Fruit fly (Drosophila melanogaster) whole organism, embryonic: ENCODE data around the gene Tsp68C.

Source experiments
- ATbp ChIP-seq: fragments of 200-800 bp; sonication (Bioruptor generic); optimal IDR thresholded peaks from 2 replicates; lab custom pipeline; 2017; ENCODE audit warnings: missing biosample characterization, mild to moderate bottlenecking, missing genetic modification characterization, missing genetic modification reagents
- Atf3 ChIP-seq: fragments of 200-800 bp; sonication (Bioruptor generic); optimal IDR thresholded peaks from 3 replicates; lab custom pipeline; 2016; ENCODE audit warnings: missing biosample characterization, missing genetic modification characterization
- BEAF-32 ChIP-seq: fragments of 200-800 bp; sonication (Bioruptor generic); optimal IDR thresholded peaks from 3 replicates; lab custom pipeline; 2017; ENCODE audit warnings: missing biosample characterization, missing genetic modification characterization, mild to moderate bottlenecking, moderate library complexity, missing genetic modification reagents
- C15 ChIP-seq: fragments of 200-800 bp; sonication (Bioruptor generic); IDR thresholded peaks from 3 replicates; pipeline ENCODE4 v1.3.6; 2022; ENCODE audit warnings: missing biosample characterization, missing genetic modification characterization
- CG11247 ChIP-seq: fragments of 200-800 bp; sonication (Bioruptor generic); IDR thresholded peaks from 2 replicates; pipeline ENCODE4 v1.3.6; 2022; ENCODE audit warnings: missing biosample characterization, missing genetic modification characterization
- CG11723 ChIP-seq: fragments of 200-800 bp; sonication (Bioruptor generic); optimal IDR thresholded peaks from 2 replicates; lab custom pipeline; 2017; ENCODE audit warnings: missing biosample characterization, mild to moderate bottlenecking, missing genetic modification characterization
- CG12219 ChIP-seq: fragments of 200-800 bp; sonication (Bioruptor generic); optimal IDR thresholded peaks from 3 replicates; lab custom pipeline; 2018; ENCODE audit warnings: missing biosample characterization, mild to moderate bottlenecking, missing genetic modification characterization
- CG12299 ChIP-seq: fragments of 200-800 bp; sonication (Bioruptor generic); optimal IDR thresholded peaks from 2 replicates; lab custom pipeline; 2018; ENCODE audit warnings: missing biosample characterization, mild to moderate bottlenecking, missing genetic modification characterization
- CG13775 ChIP-seq: fragments of 200-800 bp; sonication (Bioruptor generic); optimal IDR thresholded peaks from 3 replicates; lab custom pipeline; 2017; ENCODE audit warnings: missing biosample characterization, mild to moderate bottlenecking, missing genetic modification characterization
- CG15479 ChIP-seq: fragments of 200-800 bp; sonication (Bioruptor generic); optimal IDR thresholded peaks from 3 replicates; lab custom pipeline; 2019; ENCODE audit warnings: missing biosample characterization, mild to moderate bottlenecking, missing genetic modification characterization, moderate library complexity
- CG16863 ChIP-seq: fragments of 200-800 bp; sonication (Bioruptor generic); optimal IDR thresholded peaks from 3 replicates; lab custom pipeline; 2016; ENCODE audit warnings: missing biosample characterization, missing genetic modification characterization
- CG18011 ChIP-seq: fragments of 200-800 bp; sonication (Bioruptor generic); optimal IDR thresholded peaks from 2 replicates; lab custom pipeline; 2017; ENCODE audit warnings: missing biosample characterization, missing genetic modification characterization, mild to moderate bottlenecking, moderate library complexity, missing genotype
- CG3838 ChIP-seq: fragments of 200-800 bp; sonication (Bioruptor generic); optimal IDR thresholded peaks from 3 replicates; lab custom pipeline; 2016; ENCODE audit warnings: missing biosample characterization, missing genetic modification characterization
- CG4328 ChIP-seq: fragments of 200-800 bp; sonication (Bioruptor generic); optimal IDR thresholded peaks from 3 replicates; lab custom pipeline; 2017; ENCODE audit warnings: missing biosample characterization, missing genetic modification reagents, missing genetic modification characterization
- CG5953 ChIP-seq: fragments of 200-800 bp; sonication (Bioruptor generic); IDR thresholded peaks from 2 replicates; pipeline ENCODE4 v1.3.6; 2022; ENCODE audit warnings: missing biosample characterization, missing genetic modification characterization
- CG8281 ChIP-seq: fragments of 200-800 bp; sonication (Bioruptor generic); optimal IDR thresholded peaks from 2 replicates; lab custom pipeline; 2018; ENCODE audit warnings: missing biosample characterization, mild to moderate bottlenecking, missing genetic modification characterization, moderate library complexity
- Dref ChIP-seq: fragments of 200-800 bp; sonication (Bioruptor generic); IDR thresholded peaks from 2 replicates; pipeline ENCODE4 v1.3.6; 2022; ENCODE audit warnings: missing biosample characterization, missing genetic modification characterization
- Drgx ChIP-seq: fragments of 200-800 bp; sonication (Bioruptor generic); IDR thresholded peaks from 2 replicates; pipeline ENCODE4 v1.3.6; 2022; ENCODE audit warnings: missing biosample characterization, missing genetic modification characterization
- Ets97D ChIP-seq: fragments of 200-800 bp; sonication (Bioruptor generic); optimal IDR thresholded peaks from 3 replicates; lab custom pipeline; 2016; ENCODE audit warnings: missing biosample characterization, missing genetic modification characterization
- Hmr ChIP-seq: fragments of 200-800 bp; sonication (Bioruptor generic); optimal IDR thresholded peaks from 3 replicates; lab custom pipeline; 2017; ENCODE audit warnings: mild to moderate bottlenecking, missing biosample characterization, missing genetic modification reagents, missing genetic modification characterization
- Meics ChIP-seq: fragments of 200-800 bp; sonication (Bioruptor generic); optimal IDR thresholded peaks from 2 replicates; lab custom pipeline; 2017; ENCODE audit warnings: missing biosample characterization, mild to moderate bottlenecking, missing genetic modification characterization
- NfI ChIP-seq: fragments of 200-800 bp; sonication (Bioruptor generic); optimal IDR thresholded peaks from 3 replicates; lab custom pipeline; 2018; ENCODE audit warnings: missing biosample characterization, mild to moderate bottlenecking, missing genetic modification characterization, moderate library complexity
- Pdp1 ChIP-seq, 2 experiments: fragments of 200-800 bp; sonication (Bioruptor generic); optimal IDR thresholded peaks; 3 replicates each; lab custom pipeline; 2016; ENCODE audit warnings: missing biosample characterization in 2 of 2, missing genetic modification characterization in 2 of 2, mild to moderate bottlenecking in 1 of 2, moderate library complexity in 1 of 2
- Rfx ChIP-seq: fragments of 200-800 bp; sonication (Bioruptor generic); IDR thresholded peaks from 2 replicates; pipeline ENCODE4 v1.3.6; 2022; ENCODE audit warnings: missing biosample characterization, missing genetic modification characterization
- Rx ChIP-seq: fragments of 200-800 bp; sonication (Bioruptor generic); IDR thresholded peaks from 2 replicates; pipeline ENCODE4 v1.3.6; 2022; ENCODE audit warnings: missing biosample characterization, missing genetic modification characterization
- Xrp1 ChIP-seq: fragments of 200-800 bp; sonication (Bioruptor generic); IDR thresholded peaks from 2 replicates; pipeline ENCODE4 v1.3.6; 2022; ENCODE audit warnings: missing biosample characterization, missing genetic modification characterization
- abd-A ChIP-seq: fragments of 200-800 bp; sonication (Bioruptor generic); optimal IDR thresholded peaks from 3 replicates; lab custom pipeline; 2019; ENCODE audit warnings: missing biosample characterization, mild to moderate bottlenecking, missing genetic modification characterization, moderate library complexity
- al ChIP-seq: fragments of 200-800 bp; sonication (Bioruptor generic); IDR thresholded peaks from 2 replicates; pipeline ENCODE4 v1.3.6; 2022; ENCODE audit warnings: missing biosample characterization, missing genetic modification characterization
- cas ChIP-seq: fragments of 200-800 bp; sonication (Bioruptor generic); IDR thresholded peaks from 2 replicates; pipeline ENCODE4 v1.3.6; 2022; ENCODE audit warnings: missing biosample characterization, missing genetic modification characterization
- crp ChIP-seq, 2 experiments: fragments of 200-800 bp; sonication (Bioruptor generic); optimal IDR thresholded peaks; 2 replicates in 1 of 2; 3 replicates in 1 of 2; lab custom pipeline; 2017; ENCODE audit warnings: missing biosample characterization in 2 of 2, missing genetic modification characterization in 2 of 2, mild to moderate bottlenecking in 1 of 2, moderate library complexity in 1 of 2
- cwo ChIP-seq: fragments of 200-800 bp; sonication (Bioruptor generic); optimal IDR thresholded peaks from 3 replicates; lab custom pipeline; 2017; ENCODE audit warnings: missing biosample characterization, missing genetic modification characterization, mild to moderate bottlenecking, moderate library complexity, missing genetic modification reagents
- en ChIP-seq: fragments of 200-800 bp; sonication (Bioruptor generic); optimal IDR thresholded peaks from 2 replicates; lab custom pipeline; 2016; ENCODE audit warnings: missing biosample characterization, missing genetic modification characterization
- fu2 ChIP-seq: fragments of 200-800 bp; sonication (Bioruptor generic); optimal IDR thresholded peaks from 2 replicates; lab custom pipeline; 2016; ENCODE audit warnings: missing biosample characterization, missing genetic modification characterization
- gro ChIP-seq: fragments of 200-800 bp; sonication (Bioruptor generic); optimal IDR thresholded peaks from 2 replicates; lab custom pipeline; 2016; ENCODE audit warnings: missing biosample characterization, missing genetic modification characterization
- gsb ChIP-seq: fragments of 200-800 bp; sonication (Bioruptor generic); IDR thresholded peaks from 2 replicates; pipeline ENCODE4 v1.3.6; 2022; ENCODE audit warnings: missing biosample characterization, missing genetic modification characterization
- gsb-n ChIP-seq: fragments of 200-800 bp; sonication (Bioruptor generic); optimal IDR thresholded peaks from 3 replicates; lab custom pipeline; 2018; ENCODE audit warnings: missing biosample characterization, mild to moderate bottlenecking, missing genetic modification characterization
- gt ChIP-seq: fragments of 200-800 bp; sonication (Bioruptor generic); IDR thresholded peaks from 2 replicates; pipeline ENCODE4 v1.3.6; 2022; ENCODE audit warnings: missing biosample characterization, missing genetic modification characterization
- hkb ChIP-seq, 2 experiments: fragments of 200-800 bp in 1 of 2; fragments of >200 bp in 1 of 2; sonication (Bioruptor generic) in 1 of 2; IDR thresholded peaks in 1 of 2; optimal IDR thresholded peaks in 1 of 2; 2 replicates each; pipeline versions ENCODE4 v1.3.6 to Lab custom; 2017 to 2022; ENCODE audit warnings: missing biosample characterization in 1 of 2, missing genetic modification characterization in 1 of 2
- jumu ChIP-seq: fragments of 200-800 bp; sonication (Bioruptor generic); optimal IDR thresholded peaks from 3 replicates; lab custom pipeline; 2016; ENCODE audit warnings: missing biosample characterization, missing genetic modification characterization
- lola ChIP-seq, 3 experiments: fragments of >200 bp in 2 of 3; fragments of 200-800 bp in 1 of 3; sonication (Bioruptor generic) in 1 of 3; optimal IDR thresholded peaks; 2 replicates each; lab custom pipeline; 2017 to 2019; ENCODE audit warnings: missing biosample characterization in 3 of 3, missing genetic modification characterization in 3 of 3, mild to moderate bottlenecking in 1 of 3, moderate library complexity in 1 of 3
- nmo ChIP-seq: fragments of 200-800 bp; sonication (Bioruptor generic); optimal IDR thresholded peaks from 2 replicates; lab custom pipeline; 2018; ENCODE audit warnings: missing biosample characterization, mild to moderate bottlenecking, missing genetic modification characterization, moderate library complexity
- pnt ChIP-seq: fragments of 200-800 bp; sonication (Bioruptor generic); optimal IDR thresholded peaks from 3 replicates; lab custom pipeline; 2016; ENCODE audit warnings: missing biosample characterization, missing genetic modification characterization
- pros ChIP-seq: fragments of 200-800 bp; sonication (Bioruptor generic); optimal IDR thresholded peaks from 3 replicates; lab custom pipeline; 2019; ENCODE audit warnings: missing biosample characterization, mild to moderate bottlenecking, missing genetic modification characterization, moderate library complexity
- scrt ChIP-seq: fragments of 200-800 bp; sonication (Bioruptor generic); optimal IDR thresholded peaks from 2 replicates; lab custom pipeline; 2018; ENCODE audit warnings: missing biosample characterization, mild to moderate bottlenecking, missing genetic modification characterization, moderate library complexity
- slou ChIP-seq: fragments of 200-800 bp; sonication (Bioruptor generic); optimal IDR thresholded peaks from 3 replicates; lab custom pipeline; 2016; ENCODE audit warnings: missing biosample characterization, missing genetic modification characterization
- sr ChIP-seq: fragments of 200-800 bp; sonication (Bioruptor generic); IDR thresholded peaks from 3 replicates; pipeline ENCODE4 v1.3.6; 2022; ENCODE audit warnings: missing biosample characterization, missing genetic modification characterization
- stwl ChIP-seq: fragments of 200-800 bp; sonication (Bioruptor generic); optimal IDR thresholded peaks from 3 replicates; lab custom pipeline; 2018; ENCODE audit warnings: missing biosample characterization, mild to moderate bottlenecking, missing genetic modification characterization, moderate library complexity
- tin ChIP-seq: fragments of 200-800 bp; sonication (Bioruptor generic); optimal IDR thresholded peaks from 3 replicates; lab custom pipeline; 2016; ENCODE audit warnings: missing biosample characterization, missing genetic modification characterization
- tx ChIP-seq: fragments of 200-800 bp; sonication (Bioruptor generic); optimal IDR thresholded peaks from 2 replicates; lab custom pipeline; 2016; ENCODE audit warnings: missing biosample characterization, missing genetic modification characterization
- vvl ChIP-seq: fragments of 200-800 bp; sonication (Bioruptor generic); IDR thresholded peaks from 2 replicates; pipeline ENCODE4 v1.3.6; 2022; ENCODE audit warnings: missing biosample characterization, missing genetic modification characterization
- z ChIP-seq: fragments of 200-800 bp; sonication (Bioruptor generic); IDR thresholded peaks from 3 replicates; pipeline ENCODE4 v1.3.6; 2022; ENCODE audit warnings: missing biosample characterization, missing genetic modification characterization

Gene Tsp68C

dm6 chr3L:13845292-13845691, 1.8 kb downstream of the Tsp68C start (continued):
- no peak for TF ChIP-seq en (GFP tag; lab: Kevin White, UChicago)
- no peak for TF ChIP-seq CG16863 (GFP tag; lab: Kevin White, UChicago)
- TF ChIP-seq lola (GFP tag; optimal IDR thresholded peaks at IDR 0.05; lab: Kevin White, UChicago) = no peak
- no peak for TF ChIP-seq abd-A (tag; lab: Kevin White, UChicago)
- no peak for TF ChIP-seq CG12299 (tag; lab: Kevin White, UChicago)
- TF ChIP-seq CG11247 (GFP tag; lab: Robert Waterston, UW) = no peak
- peak; percentile 72; the same call in 1 of the 2 replicates for TF ChIP-seq Rfx (GFP tag; lab: Robert Waterston, UW)
- no peak for TF ChIP-seq Meics (GFP tag; lab: Kevin White, UChicago)
- peak; percentile 99 for TF ChIP-seq stwl
- TF ChIP-seq scrt (GFP tag; lab: Kevin White, UChicago) = no peak
- TF ChIP-seq CG12219 (GFP tag; lab: Kevin White, UChicago) = no peak
- TF ChIP-seq NfI (GFP tag; lab: Kevin White, UChicago) = no peak
- no peak for TF ChIP-seq z
- TF ChIP-seq Rx (GFP tag; lab: Robert Waterston, UW) = 0 out of 2 replicates have a peak, but pooled peaks have one; percentile 26
- TF ChIP-seq CG5953 (GFP tag; lab: Robert Waterston, UW) = no peak
- TF ChIP-seq Ets97D (GFP tag; lab: Kevin White, UChicago) = peak; percentile 50
- peak; percentile 39 for TF ChIP-seq pnt (GFP tag; lab: Kevin White, UChicago)
- no peak for TF ChIP-seq CG15479 (GFP tag; lab: Kevin White, UChicago)
- TF ChIP-seq gt (GFP tag; lab: Robert Waterston, UW) = no peak
- no peak for TF ChIP-seq crp (GFP tag; optimal IDR thresholded peaks at IDR 0.05; lab: Kevin White, UChicago)
- TF ChIP-seq vvl (GFP tag; lab: Robert Waterston, UW) = peak; percentile 21; the same call in 1 of the 2 replicates
- peak in 1 of 2 experiments; percentile 34 for TF ChIP-seq Pdp1 (GFP tag; optimal IDR thresholded peaks at IDR 0.05; lab: Kevin White, UChicago)
- TF ChIP-seq ATbp (GFP tag; lab: Kevin White, UChicago) = no peak
- no peak for TF ChIP-seq tin (GFP tag; lab: Kevin White, UChicago)
- TF ChIP-seq slou = peak; percentile 12
- TF ChIP-seq CG8281 (tag; lab: Kevin White, UChicago) = no peak
- TF ChIP-seq CG4328 = no peak
- no peak for TF ChIP-seq hkb (optimal IDR thresholded peaks at IDR 0.05; lab: Kevin White, UChicago)
- TF ChIP-seq hkb (GFP tag; IDR thresholded peaks at IDR 0.05; lab: Robert Waterston, UW) = no peak
- TF ChIP-seq CG11723 (GFP tag; lab: Kevin White, UChicago) = no peak
- no peak for TF ChIP-seq Atf3 (GFP tag; lab: Kevin White, UChicago)
- TF ChIP-seq Dref (GFP tag; lab: Robert Waterston, UW) = peak; percentile 91
- TF ChIP-seq gro (GFP tag; lab: Kevin White, UChicago) = no peak
- no peak for TF ChIP-seq sr (GFP tag; lab: Robert Waterston, UW)
- TF ChIP-seq al (GFP tag; lab: Robert Waterston, UW) = no peak
- no peak for TF ChIP-seq CG18011 (GFP tag; lab: Kevin White, UChicago)
- no peak for TF ChIP-seq tx (GFP tag; lab: Kevin White, UChicago)
- no peak for TF ChIP-seq gsb (GFP tag; lab: Robert Waterston, UW)
- no peak for TF ChIP-seq BEAF-32 (GFP tag; lab: Kevin White, UChicago)
- TF ChIP-seq nmo (GFP tag; lab: Kevin White, UChicago) = peak; percentile 61
- peak; percentile 9 for TF ChIP-seq Hmr (GFP tag; lab: Kevin White, UChicago)
- TF ChIP-seq cas (GFP tag; lab: Robert Waterston, UW) = no peak
- TF ChIP-seq C15 = no peak
- TF ChIP-seq cwo = no peak
- peak; percentile 1 for TF ChIP-seq jumu
- TF ChIP-seq CG13775 = no peak
- no peak for TF ChIP-seq pros (GFP tag; lab: Kevin White, UChicago)
- TF ChIP-seq Drgx (GFP tag; lab: Robert Waterston, UW) = no peak
- TF ChIP-seq fu2 (GFP tag; lab: Kevin White, UChicago) = no peak
- no peak for TF ChIP-seq Xrp1
- TF ChIP-seq gsb-n (tag; lab: Kevin White, UChicago) = no peak
- TF ChIP-seq CG3838 (GFP tag; lab: Kevin White, UChicago) = no peak
